Worm (Caenorhabditis elegans): ENCODE measurements around the gene gakh-1.

DNA sequence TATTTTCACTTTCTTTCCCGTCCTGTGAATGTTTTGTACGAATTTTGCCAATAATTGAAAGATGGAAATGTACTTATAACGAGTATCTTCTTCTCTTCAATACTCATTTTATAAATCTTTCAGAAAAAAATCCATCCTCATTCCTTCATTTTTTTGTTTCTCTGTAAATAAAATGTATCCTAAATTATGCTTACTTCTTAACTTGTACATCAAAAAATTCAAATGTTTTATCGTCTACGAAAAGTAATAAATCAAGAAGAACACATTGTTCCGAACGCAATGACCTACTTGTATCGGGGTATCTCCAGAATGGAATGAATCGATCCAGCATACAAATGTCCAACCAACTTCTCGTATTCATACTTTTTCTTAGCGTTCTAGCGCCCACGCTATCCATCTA, 3.9 kb downstream of the gakh-1 start, which contains the start of gene F46G11.6:
- no peak for TF ChIP-seq sox-4 (tag; optimal IDR thresholded peaks at IDR 0.05)
- TF ChIP-seq aly-2 (tag; optimal IDR thresholded peaks at IDR 0.05), result no peak
- no peak for TF ChIP-seq ceh-82 (tag; optimal IDR thresholded peaks at IDR 0.05)
- TF ChIP-seq ama-1 (optimal IDR thresholded peaks at IDR 0.05), result no peak
- no peak for TF ChIP-seq fos-1 (tag; optimal IDR thresholded peaks at IDR 0.05)
- no peak for TF ChIP-seq egl-27 (tag; optimal IDR thresholded peaks at IDR 0.05)

Measured in whole organism, L1 larva.